Fruit fly (Drosophila melanogaster) whole organism, embryonic: ENCODE measurements around the gene Sws1.
A peak's percentile ranks its signal among the peaks of the same experiment; 100 is the strongest.

Experiments
- CG13775 ChIP-seq: fragments of 200-800 bp; sonication (Bioruptor generic); optimal IDR thresholded peaks from 3 replicates; lab custom pipeline; 2017; ENCODE audit warnings: missing biosample characterization, mild to moderate bottlenecking, missing genetic modification characterization
- CG18599 ChIP-seq: fragments of 200-800 bp; sonication (Bioruptor generic); optimal IDR thresholded peaks from 3 replicates; lab custom pipeline; 2017; ENCODE audit warnings: missing biosample characterization, missing genetic modification characterization, mild to moderate bottlenecking, moderate library complexity, missing genetic modification reagents
- CG32767 ChIP-seq: fragments of 200-800 bp; sonication (Bioruptor generic); IDR thresholded peaks from 2 replicates; pipeline ENCODE4 v1.3.6; 2022; ENCODE audit warnings: missing biosample characterization, missing genetic modification characterization
- CG7372 ChIP-seq: fragments of 200-800 bp; sonication (Bioruptor generic); IDR thresholded peaks from 2 replicates; pipeline ENCODE4 v1.3.6; 2022; ENCODE audit warnings: missing biosample characterization, missing genetic modification characterization
- CG8944 ChIP-seq: fragments of 200-800 bp; sonication (Bioruptor generic); optimal IDR thresholded peaks from 3 replicates; lab custom pipeline; 2016; ENCODE audit warnings: missing biosample characterization, missing genetic modification characterization
- CG9932 ChIP-seq: fragments of 200-800 bp; sonication (Bioruptor generic); IDR thresholded peaks from 2 replicates; pipeline ENCODE4 v1.3.6; 2022; ENCODE audit warnings: missing biosample characterization, missing genetic modification characterization
- Ravus ChIP-seq: fragments of 200-800 bp; sonication (Bioruptor generic); IDR thresholded peaks from 2 replicates; pipeline ENCODE4 v1.3.6; 2022; ENCODE audit warnings: missing biosample characterization, missing genetic modification characterization
- Rx ChIP-seq: fragments of 200-800 bp; sonication (Bioruptor generic); IDR thresholded peaks from 2 replicates; pipeline ENCODE4 v1.3.6; 2022; ENCODE audit warnings: missing biosample characterization, missing genetic modification characterization
- Tbp ChIP-seq: fragments of >200 bp; optimal IDR thresholded peaks from 2 replicates; lab custom pipeline; 2018; ENCODE audit warnings: missing biosample characterization, missing genetic modification characterization
- Vsx1 ChIP-seq: fragments of 200-800 bp; sonication (Bioruptor generic); optimal IDR thresholded peaks from 2 replicates; lab custom pipeline; 2017; ENCODE audit warnings: missing biosample characterization, mild to moderate bottlenecking, missing genetic modification characterization, missing genetic modification reagents
- ara ChIP-seq: fragments of 200-800 bp; sonication (Bioruptor generic); IDR thresholded peaks from 2 replicates; pipeline ENCODE4 v1.3.6; 2022; ENCODE audit warnings: missing biosample characterization, missing genetic modification characterization
- ase ChIP-seq: fragments of 200-800 bp; sonication (Bioruptor generic); IDR thresholded peaks from 3 replicates; pipeline ENCODE4 v1.3.6; 2022; ENCODE audit warnings: missing biosample characterization, missing genetic modification characterization
- eyg ChIP-seq: fragments of 200-800 bp; sonication (Bioruptor generic); optimal IDR thresholded peaks from 3 replicates; lab custom pipeline; 2016; ENCODE audit warnings: missing biosample characterization, missing genetic modification characterization
- ind ChIP-seq: fragments of 200-800 bp; sonication (Bioruptor generic); optimal IDR thresholded peaks from 3 replicates; lab custom pipeline; 2016; ENCODE audit warnings: missing biosample characterization, missing genetic modification characterization
- slou ChIP-seq: fragments of 200-800 bp; sonication (Bioruptor generic); optimal IDR thresholded peaks from 3 replicates; lab custom pipeline; 2016; ENCODE audit warnings: missing biosample characterization, missing genetic modification characterization
- tio ChIP-seq: fragments of 200-800 bp; sonication (Bioruptor generic); optimal IDR thresholded peaks from 2 replicates; lab custom pipeline; 2017; ENCODE audit warnings: missing biosample characterization, missing genetic modification characterization, inconsistent platforms
- zen2 ChIP-seq: fragments of 200-800 bp; sonication (Bioruptor generic); IDR thresholded peaks from 3 replicates; pipeline ENCODE4 v1.3.6; 2022; ENCODE audit warnings: missing biosample characterization, missing genetic modification characterization; ENCODE audit not compliant: partially characterized antibody

Sws1 gene

dm6 chr2L:2528097-2528496 lies 46.8 kb downstream of the Sws1 start (continued):
- TF ChIP-seq CG7372 (no peak), CG8944 (no peak), CG9932 (GFP tag; lab: Robert Waterston, UW) (no peak), CG13775 (no peak), slou (GFP tag; lab: Kevin White, UChicago) (no peak), eyg (GFP tag; lab: Kevin White, UChicago) (no peak), ara (no peak), Rx (GFP tag; lab: Robert Waterston, UW) (no peak), ind (peak; percentile 19), ase (no peak), tio (GFP tag; lab: Kevin White, UChicago) (no peak), zen2 (no peak), CG18599 (GFP tag; lab: Kevin White, UChicago) (peak; percentile 70), Ravus (GFP tag; lab: Robert Waterston, UW) (no peak), Vsx1 (GFP tag; lab: Kevin White, UChicago) (no peak), Tbp (GFP tag; lab: Kevin White, UChicago) (no peak), CG32767 (GFP tag; lab: Robert Waterston, UW) (no peak)
- TF ChIP-seq, all 482 proteins: peak for 75
